Fruit fly (Drosophila melanogaster) whole organism, embryonic: Measurements from ENCODE around the gene CG5376.

ENCODE experiments used
- Abd-B ChIP-seq: fragments of 200-800 bp; sonication (Bioruptor generic); optimal IDR thresholded peaks from 2 replicates; lab custom pipeline; 2018; ENCODE audit warnings: missing biosample characterization, mild to moderate bottlenecking, missing genetic modification characterization, moderate library complexity
- Aef1 ChIP-seq: fragments of 200-800 bp; sonication (Bioruptor generic); IDR thresholded peaks from 3 replicates; pipeline ENCODE4 v1.3.6; 2022; ENCODE audit warnings: missing biosample characterization, missing genetic modification characterization
- BEAF-32 ChIP-seq: fragments of 200-800 bp; sonication (Bioruptor generic); optimal IDR thresholded peaks from 3 replicates; lab custom pipeline; 2017; ENCODE audit warnings: missing biosample characterization, missing genetic modification characterization, mild to moderate bottlenecking, moderate library complexity, missing genetic modification reagents
- CG12659 ChIP-seq: fragments of 200-800 bp; sonication (Bioruptor generic); optimal IDR thresholded peaks from 3 replicates; lab custom pipeline; 2017; ENCODE audit warnings: mild to moderate bottlenecking, missing biosample characterization, missing genetic modification reagents, missing genetic modification characterization
- CG12744 ChIP-seq: fragments of 200-800 bp; sonication (Bioruptor generic); optimal IDR thresholded peaks from 2 replicates; lab custom pipeline; 2016; ENCODE audit warnings: missing biosample characterization, missing genetic modification characterization
- CG13624 ChIP-seq: fragments of 200-800 bp; sonication (Bioruptor generic); optimal IDR thresholded peaks from 2 replicates; lab custom pipeline; 2016; ENCODE audit warnings: missing biosample characterization, missing genetic modification characterization
- CG1832 ChIP-seq: fragments of 200-800 bp; sonication (Bioruptor generic); optimal IDR thresholded peaks from 2 replicates; lab custom pipeline; 2017; ENCODE audit warnings: missing biosample characterization, mild to moderate bottlenecking, missing genetic modification characterization, inconsistent platforms
- CG30403 ChIP-seq: fragments of 200-800 bp; sonication (Bioruptor generic); optimal IDR thresholded peaks from 3 replicates; lab custom pipeline; 2016; ENCODE audit warnings: missing biosample characterization, missing genetic modification characterization
- CG31365 ChIP-seq: fragments of 200-800 bp; sonication (Bioruptor generic); optimal IDR thresholded peaks from 2 replicates; lab custom pipeline; 2018; ENCODE audit warnings: missing biosample characterization, mild to moderate bottlenecking, missing genetic modification characterization
- CG31388 ChIP-seq: fragments of 200-800 bp; sonication (Bioruptor generic); optimal IDR thresholded peaks from 2 replicates; lab custom pipeline; 2016; ENCODE audit warnings: missing biosample characterization, missing genetic modification characterization
- CG3838 ChIP-seq: fragments of 200-800 bp; sonication (Bioruptor generic); optimal IDR thresholded peaks from 3 replicates; lab custom pipeline; 2016; ENCODE audit warnings: missing biosample characterization, missing genetic modification characterization
- CG4424 ChIP-seq: fragments of 200-800 bp; sonication (Bioruptor generic); optimal IDR thresholded peaks from 3 replicates; lab custom pipeline; 2016; ENCODE audit warnings: missing biosample characterization, missing genetic modification characterization
- CG4617 ChIP-seq: fragments of 200-800 bp; sonication (Bioruptor generic); optimal IDR thresholded peaks from 3 replicates; lab custom pipeline; 2016; ENCODE audit warnings: missing biosample characterization, missing genetic modification characterization, borderline replicate concordance
- CG7745 ChIP-seq: fragments of 200-800 bp; sonication (Bioruptor generic); optimal IDR thresholded peaks from 2 replicates; lab custom pipeline; 2018; ENCODE audit warnings: missing biosample characterization, mild to moderate bottlenecking, missing genetic modification characterization, moderate library complexity
- CG8290 ChIP-seq, 3 experiments: fragments of 200-800 bp; sonication (Bioruptor generic); optimal IDR thresholded peaks; 2 replicates each; lab custom pipeline; 2016 to 2019; ENCODE audit warnings: missing biosample characterization in 3 of 3, missing genetic modification characterization in 3 of 3, mild to moderate bottlenecking in 2 of 3, moderate library complexity in 1 of 3
- Chrac-16 ChIP-seq: fragments of 200-800 bp; sonication (Bioruptor generic); optimal IDR thresholded peaks from 3 replicates; lab custom pipeline; 2016; ENCODE audit warnings: missing biosample characterization, missing genetic modification characterization
- E2f1 ChIP-seq: fragments of 200-800 bp; sonication (Bioruptor generic); IDR thresholded peaks from 2 replicates; pipeline ENCODE4 v1.3.6; 2022; ENCODE audit warnings: missing biosample characterization, missing genetic modification characterization
- Fer1 ChIP-seq: fragments of 200-800 bp; sonication (Bioruptor generic); optimal IDR thresholded peaks from 2 replicates; lab custom pipeline; 2017; ENCODE audit warnings: missing biosample characterization, mild to moderate bottlenecking, missing genetic modification characterization
- Fer2 ChIP-seq: fragments of 200-800 bp; sonication (Bioruptor generic); optimal IDR thresholded peaks from 2 replicates; lab custom pipeline; 2018; ENCODE audit warnings: missing biosample characterization, mild to moderate bottlenecking, missing genetic modification characterization, moderate library complexity
- Fer3 ChIP-seq: fragments of 200-800 bp; sonication (Bioruptor generic); optimal IDR thresholded peaks from 2 replicates; lab custom pipeline; 2018; ENCODE audit warnings: missing biosample characterization, mild to moderate bottlenecking, missing genetic modification characterization, moderate library complexity
- H2.0 ChIP-seq: fragments of 200-800 bp; sonication (Bioruptor generic); IDR thresholded peaks from 2 replicates; pipeline ENCODE4 v1.3.6; 2022; ENCODE audit warnings: missing biosample characterization, missing genetic modification characterization
- Mad ChIP-seq: fragments of 200-800 bp; sonication (Bioruptor generic); optimal IDR thresholded peaks from 2 replicates; lab custom pipeline; 2016; ENCODE audit warnings: missing biosample characterization, missing genetic modification characterization
- Oli ChIP-seq: fragments of 200-800 bp; sonication (Bioruptor generic); optimal IDR thresholded peaks from 2 replicates; lab custom pipeline; 2018; ENCODE audit warnings: missing biosample characterization, mild to moderate bottlenecking, missing genetic modification characterization, moderate library complexity
- Opbp ChIP-seq: fragments of 200-800 bp; sonication (Bioruptor generic); IDR thresholded peaks from 3 replicates; pipeline ENCODE4 v1.3.6; 2022; ENCODE audit warnings: missing biosample characterization, missing genetic modification characterization; ENCODE audit not compliant: partially characterized antibody
- Optix ChIP-seq: fragments of 200-800 bp; sonication (Bioruptor generic); IDR thresholded peaks from 3 replicates; pipeline ENCODE4 v1.3.6; 2022; ENCODE audit warnings: missing biosample characterization, missing genetic modification characterization
- Side ChIP-seq: fragments of 200-800 bp; sonication (Bioruptor generic); optimal IDR thresholded peaks from 2 replicates; lab custom pipeline; 2016; ENCODE audit warnings: missing biosample characterization, missing genetic modification characterization
- Sox100B ChIP-seq: fragments of 200-800 bp; sonication (Bioruptor generic); optimal IDR thresholded peaks from 3 replicates; lab custom pipeline; 2018; ENCODE audit warnings: missing biosample characterization, mild to moderate bottlenecking, missing genetic modification characterization
- Ssrp ChIP-seq: fragments of 200-800 bp; sonication (Bioruptor generic); optimal IDR thresholded peaks from 2 replicates; lab custom pipeline; 2018; ENCODE audit warnings: missing biosample characterization, mild to moderate bottlenecking, missing genetic modification characterization, moderate library complexity
- YL-1 ChIP-seq: fragments of 200-800 bp; sonication (Bioruptor generic); optimal IDR thresholded peaks from 3 replicates; lab custom pipeline; 2017; ENCODE audit warnings: missing biosample characterization, mild to moderate bottlenecking, missing genetic modification characterization
- bsh ChIP-seq, 2 experiments: fragments of 200-800 bp; sonication (Bioruptor generic); optimal IDR thresholded peaks; 2 replicates each; lab custom pipeline; 2017 to 2018; ENCODE audit warnings: mild to moderate bottlenecking in 2 of 2, missing biosample characterization in 2 of 2, missing genetic modification characterization in 2 of 2, moderate library complexity in 1 of 2
- croc ChIP-seq: fragments of 200-800 bp; sonication (Bioruptor generic); conservative IDR thresholded peaks from 3 replicates; pipeline ENCODE4 v1.3.6; 2022; ENCODE audit warnings: missing biosample characterization, missing genetic modification characterization
- dan ChIP-seq: fragments of 200-800 bp; sonication (Bioruptor generic); IDR thresholded peaks from 2 replicates; pipeline ENCODE4 v1.3.6; 2022; ENCODE audit warnings: missing biosample characterization, missing genetic modification characterization
- danr ChIP-seq: fragments of 200-800 bp; sonication (Bioruptor generic); IDR thresholded peaks from 2 replicates; pipeline ENCODE4 v1.3.6; 2022; ENCODE audit warnings: missing biosample characterization, missing genetic modification characterization
- dmrt11E ChIP-seq: fragments of 200-800 bp; sonication (Bioruptor generic); optimal IDR thresholded peaks from 3 replicates; lab custom pipeline; 2018; ENCODE audit warnings: missing biosample characterization, mild to moderate bottlenecking, missing genetic modification characterization, moderate library complexity
- dysf ChIP-seq: fragments of 200-800 bp; sonication (Bioruptor generic); IDR thresholded peaks from 3 replicates; pipeline ENCODE4 v1.3.6; 2022; ENCODE audit warnings: missing biosample characterization, missing genetic modification characterization
- fu2 ChIP-seq: fragments of 200-800 bp; sonication (Bioruptor generic); optimal IDR thresholded peaks from 2 replicates; lab custom pipeline; 2016; ENCODE audit warnings: missing biosample characterization, missing genetic modification characterization
- gcm ChIP-seq: fragments of 200-800 bp; sonication (Bioruptor generic); optimal IDR thresholded peaks from 2 replicates; lab custom pipeline; 2019; ENCODE audit warnings: missing biosample characterization, mild to moderate bottlenecking, missing genetic modification characterization, moderate library complexity
- grau ChIP-seq: fragments of 200-800 bp; optimal IDR thresholded peaks from 3 replicates; lab custom pipeline; 2019; ENCODE audit warnings: missing biosample characterization, mild to moderate bottlenecking, missing genetic modification characterization, moderate library complexity
- gro ChIP-seq: fragments of 200-800 bp; sonication (Bioruptor generic); optimal IDR thresholded peaks from 2 replicates; lab custom pipeline; 2016; ENCODE audit warnings: missing biosample characterization, missing genetic modification characterization
- insv ChIP-seq, 2 experiments: fragments of 200-800 bp; sonication (Bioruptor generic); optimal IDR thresholded peaks; 3 replicates each; lab custom pipeline; 2016 to 2018; ENCODE audit warnings: missing biosample characterization in 2 of 2, missing genetic modification characterization in 2 of 2
- mam ChIP-seq: fragments of 200-800 bp; sonication (Bioruptor generic); optimal IDR thresholded peaks from 3 replicates; lab custom pipeline; 2016; ENCODE audit warnings: missing biosample characterization, missing genetic modification characterization
- pros ChIP-seq: fragments of 200-800 bp; sonication (Bioruptor generic); optimal IDR thresholded peaks from 3 replicates; lab custom pipeline; 2019; ENCODE audit warnings: missing biosample characterization, mild to moderate bottlenecking, missing genetic modification characterization, moderate library complexity
- pzg ChIP-seq: fragments of 200-800 bp; sonication (Bioruptor generic); optimal IDR thresholded peaks from 3 replicates; lab custom pipeline; 2018; ENCODE audit warnings: missing biosample characterization, mild to moderate bottlenecking, missing genetic modification characterization, moderate library complexity
- sd ChIP-seq: fragments of 200-800 bp; sonication (Bioruptor generic); optimal IDR thresholded peaks from 3 replicates; lab custom pipeline; 2018; ENCODE audit warnings: missing biosample characterization, mild to moderate bottlenecking, missing genetic modification characterization, moderate library complexity
- sens ChIP-seq: fragments of 200-800 bp; sonication (Bioruptor generic); peaks from one replicate; lab custom pipeline; 2016; ENCODE audit warnings: missing biosample characterization, missing genetic modification characterization
- seq ChIP-seq: fragments of 200-800 bp; sonication (Bioruptor generic); IDR thresholded peaks from 2 replicates; pipeline ENCODE4 v1.3.6; 2022; ENCODE audit warnings: missing biosample characterization, missing genetic modification characterization
- sima ChIP-seq: fragments of 200-800 bp; sonication (Bioruptor generic); optimal IDR thresholded peaks from 2 replicates; lab custom pipeline; 2016; ENCODE audit warnings: missing biosample characterization, missing genetic modification characterization
- sob ChIP-seq: fragments of 200-800 bp; sonication (Bioruptor generic); IDR thresholded peaks from 2 replicates; pipeline ENCODE4 v1.3.6; 2022; ENCODE audit warnings: missing biosample characterization, missing genetic modification characterization
- toy ChIP-seq: fragments of 200-800 bp; sonication (Bioruptor generic); IDR thresholded peaks from 2 replicates; pipeline ENCODE4 v1.3.6; 2022; ENCODE audit warnings: missing biosample characterization, missing genetic modification characterization
- tx ChIP-seq: fragments of 200-800 bp; sonication (Bioruptor generic); optimal IDR thresholded peaks from 2 replicates; lab custom pipeline; 2016; ENCODE audit warnings: missing biosample characterization, missing genetic modification characterization
- zen ChIP-seq: fragments of 200-800 bp; sonication (Bioruptor generic); optimal IDR thresholded peaks from 3 replicates; lab custom pipeline; 2018; ENCODE audit warnings: missing biosample characterization, mild to moderate bottlenecking, missing genetic modification characterization, moderate library complexity

CG5376 gene

dm6 chr3R:22447874-22448254, 40.9 kb downstream of the CG5376 start, which contains the start of gene CG34376 (continued):
- TF ChIP-seq CG31388 (GFP tag; lab: Kevin White, UChicago) = no peak
- no peak for TF ChIP-seq Ssrp (tag; lab: Kevin White, UChicago)
- TF ChIP-seq Oli (tag; lab: Kevin White, UChicago) = no peak
- peak; percentile 68 for TF ChIP-seq pzg
- TF ChIP-seq fu2 = no peak
- TF ChIP-seq CG31365 (tag; lab: Kevin White, UChicago) = no peak
- peak; percentile 34 for TF ChIP-seq CG30403 (GFP tag; lab: Kevin White, UChicago)
- TF ChIP-seq BEAF-32 (GFP tag; lab: Kevin White, UChicago) = peak; percentile 56
- TF ChIP-seq CG7745 (tag; lab: Kevin White, UChicago) = no peak
- TF ChIP-seq zen (tag; lab: Kevin White, UChicago) = no peak
- no peak for TF ChIP-seq sima (GFP tag; lab: Kevin White, UChicago)
- 0 out of 3 replicates have a peak, but pooled peaks have one; percentile 15 for TF ChIP-seq croc (GFP tag; lab: Robert Waterston, UW)
- TF ChIP-seq danr (GFP tag; lab: Robert Waterston, UW) = no peak
- peak; percentile 4 for TF ChIP-seq CG4617 (GFP tag; lab: Kevin White, UChicago)
- peak; percentile 35 for TF ChIP-seq Abd-B
- no peak for TF ChIP-seq Sox100B (GFP tag; lab: Kevin White, UChicago)
- peak; percentile 9 for TF ChIP-seq Mad (GFP tag; lab: Kevin White, UChicago)
- peak; percentile 89 for TF ChIP-seq sd
- no peak for TF ChIP-seq CG13624 (GFP tag; lab: Kevin White, UChicago)
- peak; percentile 41 for TF ChIP-seq grau
- TF ChIP-seq CG3838 (GFP tag; lab: Kevin White, UChicago) = peak; percentile 14
- peak in 1 of 2 experiments; percentile 39 for TF ChIP-seq insv (GFP tag; optimal IDR thresholded peaks at IDR 0.05; lab: Kevin White, UChicago)
- TF ChIP-seq pros (GFP tag; lab: Kevin White, UChicago) = no peak
- no peak; the same call in 1 of the 2 replicates for TF ChIP-seq seq (GFP tag; lab: Robert Waterston, UW)
- no peak for TF ChIP-seq E2f1 (GFP tag; lab: Robert Waterston, UW)
- TF ChIP-seq Optix (GFP tag; lab: Robert Waterston, UW) = no peak
- no peak for TF ChIP-seq gcm (GFP tag; lab: Kevin White, UChicago)
- peak; percentile 17 for TF ChIP-seq Fer1 (GFP tag; lab: Kevin White, UChicago)
- TF ChIP-seq Chrac-16 = no peak
- TF ChIP-seq CG1832 (GFP tag; lab: Kevin White, UChicago) = no peak
- no peak for TF ChIP-seq CG4424 (GFP tag; lab: Kevin White, UChicago)
- TF ChIP-seq sob (GFP tag; lab: Robert Waterston, UW) = peak; percentile 31
- TF ChIP-seq CG12744 (GFP tag; lab: Kevin White, UChicago) = no peak
- peak; percentile 4; the same call in 1 of the 3 replicates for TF ChIP-seq dysf (GFP tag; lab: Robert Waterston, UW)
- TF ChIP-seq mam (GFP tag; lab: Kevin White, UChicago) = peak; percentile 10
- peak; percentile 55 for TF ChIP-seq gro (GFP tag; lab: Kevin White, UChicago)
- TF ChIP-seq Opbp = peak; percentile 67
- peak; percentile 33 for TF ChIP-seq Aef1 (GFP tag; lab: Robert Waterston, UW)
- TF ChIP-seq dmrt11E (tag; lab: Kevin White, UChicago) = no peak
- TF ChIP-seq H2.0 (GFP tag; lab: Robert Waterston, UW) = peak; percentile 47; the same call in 1 of the 2 replicates
- peak; percentile 89 for TF ChIP-seq sens (GFP tag; lab: Kevin White, UChicago)
- peak in 1 of 2 experiments; percentile 8 for TF ChIP-seq bsh (GFP tag; optimal IDR thresholded peaks at IDR 0.05; lab: Kevin White, UChicago)
- TF ChIP-seq YL-1 (GFP tag; lab: Kevin White, UChicago) = peak; percentile 48
- TF ChIP-seq CG12659 (GFP tag; lab: Kevin White, UChicago) = peak; percentile 64
- TF ChIP-seq CG8290 (GFP tag; optimal IDR thresholded peaks at IDR 0.05; lab: Kevin White, UChicago) = no peak
- TF ChIP-seq CG8290 (tag; optimal IDR thresholded peaks at IDR 0.05; lab: Kevin White, UChicago) = peak in 1 of 2 experiments; percentile 69
- no peak for TF ChIP-seq toy (GFP tag; lab: Robert Waterston, UW)
- no peak for TF ChIP-seq Side (GFP tag; lab: Kevin White, UChicago)
- TF ChIP-seq tx = no peak
- no peak for TF ChIP-seq dan
- no peak for TF ChIP-seq Fer2 (tag; lab: Kevin White, UChicago)
- TF ChIP-seq Fer3 (tag; lab: Kevin White, UChicago) = no peak
